Fruit fly (Drosophila melanogaster): ENCODE measurements around the gene RanBP3.

The RanBP3 gene

DNA sequence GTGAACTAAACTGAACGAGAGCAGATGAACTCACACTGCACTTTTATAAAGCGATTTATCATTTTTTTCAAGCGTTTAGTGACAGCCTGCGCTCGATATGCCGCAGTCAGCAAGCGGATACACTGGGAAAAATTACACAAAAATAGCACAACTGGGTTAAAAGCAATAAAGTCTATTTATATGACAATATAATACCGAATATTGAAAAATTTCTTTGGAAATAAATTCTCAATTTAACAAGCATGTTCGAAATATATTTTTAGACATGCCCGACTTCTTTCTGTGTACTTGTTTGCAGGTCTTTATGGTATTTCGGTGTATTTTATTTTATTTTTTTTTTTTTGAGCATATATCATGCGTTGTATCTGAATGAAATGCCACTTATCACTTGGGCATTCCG lies 38.7 kb downstream of the RanBP3 start (continued):
- 0 out of 2 replicates have a peak, but pooled peaks have one; percentile 15 for TF ChIP-seq CG4730 (GFP tag; IDR thresholded peaks at IDR 0.05)
- no peak for TF ChIP-seq stwl (tag; optimal IDR thresholded peaks at IDR 0.05)
- peak; percentile 22 for TF ChIP-seq CG9437 (GFP tag; optimal IDR thresholded peaks at IDR 0.05)
- peak; percentile 29 for TF ChIP-seq CG2202 (tag; optimal IDR thresholded peaks at IDR 0.05)
- peak; percentile 56; the same call in 1 of the 3 replicates for TF ChIP-seq Mrtf (GFP tag; IDR thresholded peaks at IDR 0.05)
- TF ChIP-seq CG11504 (tag; optimal IDR thresholded peaks at IDR 0.05), result peak; percentile 65
- no peak for TF ChIP-seq Ravus (GFP tag; IDR thresholded peaks at IDR 0.05)
- TF ChIP-seq CG13424 (tag; optimal IDR thresholded peaks at IDR 0.05), result peak; percentile 66
- TF ChIP-seq sens-2 (GFP tag; IDR thresholded peaks at IDR 0.05), result peak; percentile 55; the same call in 1 of the 2 replicates
- TF ChIP-seq CG1602 (GFP tag; optimal IDR thresholded peaks at IDR 0.05), result peak; percentile 64
- TF ChIP-seq CG4424 (GFP tag; optimal IDR thresholded peaks at IDR 0.05), result peak; percentile 39
- peak; percentile 44 for TF ChIP-seq slp2 (GFP tag; optimal IDR thresholded peaks at IDR 0.05)
- TF ChIP-seq shn (GFP tag; optimal IDR thresholded peaks at IDR 0.05), result no peak
- peak; percentile 30 for TF ChIP-seq CG33213 (GFP tag; optimal IDR thresholded peaks at IDR 0.05)
- TF ChIP-seq Sry-β (GFP tag; optimal IDR thresholded peaks at IDR 0.05), result no peak
- TF ChIP-seq btn (GFP tag; optimal IDR thresholded peaks at IDR 0.05), result peak; percentile 26
- TF ChIP-seq Abd-B (GFP tag; optimal IDR thresholded peaks at IDR 0.05), result peak; percentile 70
- TF ChIP-seq ind (GFP tag; optimal IDR thresholded peaks at IDR 0.05), result peak; percentile 17
- no peak for TF ChIP-seq kni (GFP tag; optimal IDR thresholded peaks at IDR 0.05)
- peak; percentile 51 for TF ChIP-seq ap (GFP tag; IDR thresholded peaks at IDR 0.05)
- peak; percentile 68 for TF ChIP-seq CG32772 (GFP tag; IDR thresholded peaks at IDR 0.05)
- TF ChIP-seq fd102C (GFP tag; optimal IDR thresholded peaks at IDR 0.05), result peak; percentile 45
- TF ChIP-seq Mes4 (GFP tag; optimal IDR thresholded peaks at IDR 0.05), result peak; percentile 43
- TF ChIP-seq CG10267 (tag; optimal IDR thresholded peaks at IDR 0.05), result peak; percentile 55
- peak; percentile 56 for TF ChIP-seq Side (GFP tag; optimal IDR thresholded peaks at IDR 0.05)
- peak; percentile 41 for TF ChIP-seq gcm (GFP tag; optimal IDR thresholded peaks at IDR 0.05)
- peak; percentile 39 for TF ChIP-seq CG12769 (tag; optimal IDR thresholded peaks at IDR 0.05)
- no peak for TF ChIP-seq CG10565 (GFP tag; optimal IDR thresholded peaks at IDR 0.05)
- peak; percentile 42 for TF ChIP-seq CG17568 (GFP tag; optimal IDR thresholded peaks at IDR 0.05)
- peak; percentile 81 for TF ChIP-seq dmrt99B (tag; optimal IDR thresholded peaks at IDR 0.05)
- TF ChIP-seq CG2712 (tag; optimal IDR thresholded peaks at IDR 0.05), result peak; percentile 62
- TF ChIP-seq CG12744 (GFP tag; optimal IDR thresholded peaks at IDR 0.05), result peak; percentile 18
- peak; percentile 9 for TF ChIP-seq CTCF (GFP tag; optimal IDR thresholded peaks at IDR 0.05)
- TF ChIP-seq CG30020 (tag; optimal IDR thresholded peaks at IDR 0.05), result no peak
- TF ChIP-seq sens (GFP tag), result peak; percentile 97
- no peak for TF ChIP-seq CG4854 (GFP tag; optimal IDR thresholded peaks at IDR 0.05)
- TF ChIP-seq knrl (GFP tag; IDR thresholded peaks at IDR 0.05; ENCODE audit: partially characterized antibody), result no peak
- TF ChIP-seq CG43689 (GFP tag; IDR thresholded peaks at IDR 0.05), result peak; percentile 27; the same call in 1 of the 2 replicates
- peak; percentile 63 for TF ChIP-seq Chrac-16 (GFP tag; optimal IDR thresholded peaks at IDR 0.05)
- 0 out of 2 replicates have a peak, but pooled peaks have one; percentile 35 for TF ChIP-seq CG11085 (GFP tag; IDR thresholded peaks at IDR 0.05)
- peak; percentile 60 for TF ChIP-seq CG34422 (GFP tag; IDR thresholded peaks at IDR 0.05)
- TF ChIP-seq CG3995 (GFP tag; optimal IDR thresholded peaks at IDR 0.05), result no peak
- TF ChIP-seq CG12942 (GFP tag; optimal IDR thresholded peaks at IDR 0.05), result peak; percentile 40
- TF ChIP-seq CG15601 (tag; optimal IDR thresholded peaks at IDR 0.05), result peak; percentile 48
- peak; percentile 75 to 80 for TF ChIP-seq chif (GFP tag; optimal IDR thresholded peaks at IDR 0.05)
- TF ChIP-seq az2 (GFP tag; optimal IDR thresholded peaks at IDR 0.05), result peak; percentile 78
- TF ChIP-seq dmrt11E (tag; optimal IDR thresholded peaks at IDR 0.05), result peak; percentile 80
- peak; percentile 45 for TF ChIP-seq CG7556 (GFP tag; optimal IDR thresholded peaks at IDR 0.05)
- TF ChIP-seq ERR (GFP tag; optimal IDR thresholded peaks at IDR 0.05), result no peak
- peak; percentile 56 for TF ChIP-seq CG10654 (GFP tag; optimal IDR thresholded peaks at IDR 0.05)
- no peak for TF ChIP-seq inv (GFP tag; IDR thresholded peaks at IDR 0.05; ENCODE audit: partially characterized antibody)
- peak; percentile 50 for TF ChIP-seq E2f1 (GFP tag; IDR thresholded peaks at IDR 0.05)
